Worm (Caenorhabditis elegans) whole organism, L4 larva: ENCODE results near the gene tbx-35.

ENCODE experiments used
- dpl-1 ChIP-seq: fragments of 150-350 bp; optimal IDR thresholded peaks from 2 replicates; lab custom pipeline; 2014; ENCODE audit warnings: missing biosample characterization, missing genetic modification reagents, missing genetic modification characterization
- egl-27 ChIP-seq: sonication (generic microtip); optimal IDR thresholded peaks from 3 replicates; lab custom pipeline; 2017; ENCODE audit warnings: missing biosample characterization, missing genetic modification reagents, missing genetic modification characterization
- fos-1 ChIP-seq: fragments of 150-350 bp; optimal IDR thresholded peaks from 2 replicates; lab custom pipeline; 2014; ENCODE audit warnings: missing biosample characterization, missing genetic modification characterization
- gei-8 ChIP-seq: fragments of 200-800 bp; sonication (Bioruptor generic); optimal IDR thresholded peaks from 2 replicates; lab custom pipeline; 2018; ENCODE audit warnings: mild to moderate bottlenecking, missing genetic modification characterization, missing compliant biosample characterization
- lin-15B ChIP-seq: fragments of 150-350 bp; sonication (generic microtip); optimal IDR thresholded peaks from 3 replicates; lab custom pipeline; 2014; ENCODE audit warnings: missing biosample characterization, missing genetic modification characterization
- lir-3 ChIP-seq: sonication (generic microtip); optimal IDR thresholded peaks from 2 replicates; lab custom pipeline; 2016; ENCODE audit warnings: mild to moderate bottlenecking, missing genetic modification characterization, missing compliant biosample characterization
- set-16 ChIP-seq: fragments of 200-800 bp; sonication (Bioruptor generic); IDR thresholded peaks from 2 replicates; pipeline ENCODE4 v1.3.6; 2022; ENCODE audit warnings: missing genetic modification reagents, missing genetic modification characterization, missing compliant biosample characterization
- skn-1 ChIP-seq: fragments of 150-350 bp; optimal IDR thresholded peaks from 2 replicates; lab custom pipeline; 2014; ENCODE audit warnings: missing biosample characterization, missing genetic modification characterization
- unc-62 ChIP-seq, 3 experiments: fragments of 150-350 bp in 1 of 3; sonication (generic microtip); optimal IDR thresholded peaks in 2 of 3; peaks in 1 of 3; 1 replicate in 1 of 3; 2 replicates in 2 of 3; lab custom pipeline; 2014 to 2017; ENCODE audit warnings: missing biosample characterization in 3 of 3, missing genetic modification characterization in 3 of 3, missing genetic modification reagents in 3 of 3, missing genotype in 1 of 3

ce11 chrII:5541685-5542084, 16.5 kb upstream of the tbx-35 start, which contains the start of gene C17C3.24:
- no peak for TF ChIP-seq skn-1
- TF ChIP-seq dpl-1 (GFP tag; lab: Kevin White, UChicago) = no peak
- TF ChIP-seq fos-1 (tag; lab: Kevin White, UChicago) = no peak
- no peak for TF ChIP-seq set-16
- TF ChIP-seq lir-3 (tag; lab: Kevin White, UChicago) = no peak
- no peak for TF ChIP-seq unc-62 (GFP tag; optimal IDR thresholded peaks at IDR 0.05 in 1 of 2; lab: Kevin White, UChicago)
- no peak for TF ChIP-seq unc-62 (tag; optimal IDR thresholded peaks at IDR 0.05; lab: Kevin White, UChicago)
- no peak for TF ChIP-seq gei-8 (GFP tag; lab: Kevin White, UChicago)
- no peak for TF ChIP-seq lin-15B (tag; lab: Kevin White, UChicago)
- TF ChIP-seq egl-27 (tag; lab: Kevin White, UChicago) = no peak
